Fruit fly (Drosophila melanogaster) whole organism, adult: ENCODE results near the gene CG14074.

Experiments
- Crg-1 ChIP-seq: fragments of 200-800 bp; sonication (Bioruptor generic); optimal IDR thresholded peaks from 2 replicates; lab custom pipeline; 2016; ENCODE audit warnings: missing biosample characterization, missing genetic modification characterization
- bab1 ChIP-seq: fragments of 200-800 bp; sonication (Bioruptor generic); optimal IDR thresholded peaks from 3 replicates; lab custom pipeline; 2019; ENCODE audit warnings: missing biosample characterization, mild to moderate bottlenecking, missing genetic modification characterization, moderate library complexity
- cnc ChIP-seq, 2 experiments: fragments of >200 bp; optimal IDR thresholded peaks; 2 replicates each; lab custom pipeline; 2017
- tj ChIP-seq: fragments of 200-800 bp; sonication (Bioruptor generic); optimal IDR thresholded peaks from 3 replicates; lab custom pipeline; 2017; ENCODE audit warnings: missing biosample characterization, mild to moderate bottlenecking, missing genetic modification characterization, moderate library complexity

DNA sequence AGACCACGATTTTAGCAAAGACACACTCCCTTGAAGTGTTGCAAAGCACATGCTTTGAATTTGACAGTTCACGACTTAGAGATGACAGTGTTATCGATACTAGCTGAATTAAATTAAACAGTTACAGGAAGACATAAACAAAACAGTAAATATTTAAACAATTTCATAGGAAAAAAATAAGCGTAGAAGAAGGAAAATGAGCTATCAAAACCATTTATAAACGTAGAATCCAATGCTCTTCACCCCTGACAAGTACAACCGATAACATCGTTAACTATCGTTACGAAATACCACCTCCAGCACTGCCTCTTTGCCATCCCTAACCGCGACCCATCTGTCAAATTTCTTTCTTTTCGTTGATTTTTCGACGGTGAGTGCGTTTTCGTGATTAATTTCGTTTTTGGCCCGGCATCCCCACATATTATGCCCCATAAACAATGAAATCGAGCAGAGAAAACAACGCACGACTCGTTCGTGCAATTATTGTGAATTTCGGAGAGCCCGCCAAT lies 32.8 kb downstream of the CG14074 start, which contains the start of gene RpL26:
- TF ChIP-seq tj (GFP tag; lab: Kevin White, UChicago) (peak; percentile 64), Crg-1 (GFP tag; lab: Kevin White, UChicago) (peak; percentile 87), bab1 (peak; percentile 78), cnc (optimal IDR thresholded peaks at IDR 0.05; lab: Kevin White, UChicago) (no peak)
